Worm (Caenorhabditis elegans) whole organism, L4 larva: ENCODE results near the gene mmcm-1.

Experiments
- F10B5.3 ChIP-seq: sonication (generic microtip); optimal IDR thresholded peaks from 2 replicates; lab custom pipeline; 2016; ENCODE audit warnings: mild to moderate bottlenecking, missing genetic modification characterization, missing compliant biosample characterization
- F49E8.2 ChIP-seq: sonication (generic microtip); optimal IDR thresholded peaks from 2 replicates; lab custom pipeline; 2016; ENCODE audit warnings: missing compliant biosample characterization, mild to moderate bottlenecking, missing genetic modification characterization, borderline replicate concordance
- R02D3.7 ChIP-seq: fragments of 150-350 bp; sonication (generic microtip); optimal IDR thresholded peaks from 3 replicates; lab custom pipeline; 2014; ENCODE audit warnings: missing biosample characterization, missing genetic modification characterization
- Y105C5A.15 ChIP-seq: fragments of 200-800 bp; sonication (Bioruptor generic); IDR thresholded peaks from 2 replicates; pipeline ENCODE4 v1.3.6; 2022; ENCODE audit warnings: missing genetic modification characterization, missing compliant biosample characterization
- Y5F2A.4 ChIP-seq: fragments of 200-800 bp; sonication (Bioruptor generic); optimal IDR thresholded peaks from 2 replicates; lab custom pipeline; 2018; ENCODE audit warnings: mild to moderate bottlenecking, missing genetic modification characterization, missing compliant biosample characterization
- ZK546.5 ChIP-seq, 2 experiments: sonication (generic microtip); optimal IDR thresholded peaks; 2 replicates each; lab custom pipeline; 2017; ENCODE audit warnings: missing biosample characterization in 2 of 2, missing genetic modification characterization in 2 of 2
- aly-2 ChIP-seq: sonication (generic microtip); optimal IDR thresholded peaks from 2 replicates; lab custom pipeline; 2018; ENCODE audit warnings: missing biosample characterization, missing genetic modification characterization
- arid-1 ChIP-seq: fragments of 200-800 bp; sonication (Bioruptor generic); conservative IDR thresholded peaks from 2 replicates; pipeline ENCODE4 v1.3.6; 2022; ENCODE audit warnings: missing genetic modification reagents, missing genetic modification characterization, missing compliant biosample characterization
- ceh-32 ChIP-seq: sonication (generic microtip); optimal IDR thresholded peaks from 2 replicates; lab custom pipeline; 2016; ENCODE audit warnings: mild to moderate bottlenecking, missing genetic modification characterization, missing compliant biosample characterization; ENCODE audit not compliant: poor library complexity
- ceh-44 ChIP-seq: fragments of 200-800 bp; sonication (Bioruptor generic); IDR thresholded peaks from 2 replicates; pipeline ENCODE4 v1.3.6; 2022; ENCODE audit warnings: missing genetic modification reagents, missing genetic modification characterization, missing compliant biosample characterization
- daf-12 ChIP-seq: fragments of 150-350 bp; optimal IDR thresholded peaks from 2 replicates; lab custom pipeline; 2014; ENCODE audit warnings: missing biosample characterization, missing genetic modification reagents, missing genetic modification characterization
- daf-16 ChIP-seq, 3 experiments: sonication (generic microtip); optimal IDR thresholded peaks; 2 replicates each; lab custom pipeline; 2016 to 2017; ENCODE audit warnings: missing genetic modification characterization in 3 of 3, missing genetic modification reagents in 3 of 3, mild to moderate bottlenecking in 2 of 3, missing compliant biosample characterization in 2 of 3, missing biosample characterization in 1 of 3, moderate library complexity in 1 of 3
- daf-19 ChIP-seq: fragments of 200-800 bp; sonication (Bioruptor generic); conservative IDR thresholded peaks from 2 replicates; pipeline ENCODE4 v1.3.6; 2022; ENCODE audit warnings: missing genetic modification characterization, missing compliant biosample characterization
- daf-8 ChIP-seq: fragments of 200-800 bp; sonication (Bioruptor generic); IDR thresholded peaks from 2 replicates; pipeline ENCODE4 v1.3.6; 2022; ENCODE audit warnings: missing genetic modification characterization, missing compliant biosample characterization
- dmd-6 ChIP-seq: fragments of 200-800 bp; sonication (Bioruptor generic); IDR thresholded peaks from 2 replicates; pipeline ENCODE4 v1.3.6; 2022; ENCODE audit warnings: missing genetic modification reagents, missing genetic modification characterization, missing compliant biosample characterization
- dmd-9 ChIP-seq: fragments of 200-800 bp; sonication (Bioruptor generic); IDR thresholded peaks from 2 replicates; pipeline ENCODE4 v1.3.6; 2022; ENCODE audit warnings: missing genetic modification reagents, missing genetic modification characterization, missing compliant biosample characterization
- dpl-1 ChIP-seq: fragments of 150-350 bp; optimal IDR thresholded peaks from 2 replicates; lab custom pipeline; 2014; ENCODE audit warnings: missing biosample characterization, missing genetic modification reagents, missing genetic modification characterization
- duxl-1 ChIP-seq: sonication (generic microtip); optimal IDR thresholded peaks from 2 replicates; lab custom pipeline; 2016; ENCODE audit warnings: mild to moderate bottlenecking, missing genetic modification characterization, moderate library complexity, missing compliant biosample characterization; ENCODE audit not compliant: poor library complexity
- dve-1 ChIP-seq: sonication (generic microtip); optimal IDR thresholded peaks from 2 replicates; lab custom pipeline; 2017; ENCODE audit warnings: antibody characterized with exemption, mild to moderate bottlenecking, missing genetic modification characterization, missing compliant biosample characterization; ENCODE audit not compliant: insufficient read depth
- egl-43 ChIP-seq: fragments of 200-800 bp; sonication (Bioruptor generic); IDR thresholded peaks from 2 replicates; pipeline ENCODE4 v1.3.6; 2022; ENCODE audit warnings: missing genetic modification reagents, missing genetic modification characterization, missing compliant biosample characterization
- fkh-10 ChIP-seq: fragments of 150-350 bp; optimal IDR thresholded peaks from 2 replicates; lab custom pipeline; 2014; ENCODE audit warnings: missing biosample characterization, missing genetic modification reagents, missing genetic modification characterization
- fos-1 ChIP-seq: fragments of 150-350 bp; optimal IDR thresholded peaks from 2 replicates; lab custom pipeline; 2014; ENCODE audit warnings: missing biosample characterization, missing genetic modification characterization
- hlh-30 ChIP-seq: sonication (generic microtip); optimal IDR thresholded peaks from 2 replicates; lab custom pipeline; 2017; ENCODE audit warnings: antibody characterized with exemption, mild to moderate bottlenecking, missing genetic modification characterization, missing compliant biosample characterization; ENCODE audit not compliant: insufficient read depth
- lim-7 ChIP-seq: fragments of 200-800 bp; sonication (Bioruptor generic); IDR thresholded peaks from 2 replicates; pipeline ENCODE4 v1.3.6; 2022; ENCODE audit warnings: missing genetic modification characterization, missing compliant biosample characterization
- lin-13 ChIP-seq: fragments of 150-350 bp; optimal IDR thresholded peaks from 2 replicates; lab custom pipeline; 2014; ENCODE audit warnings: missing biosample characterization, missing genetic modification reagents, missing genetic modification characterization
- lin-15B ChIP-seq: fragments of 150-350 bp; sonication (generic microtip); optimal IDR thresholded peaks from 3 replicates; lab custom pipeline; 2014; ENCODE audit warnings: missing biosample characterization, missing genetic modification characterization
- lin-29 ChIP-seq: fragments of 200-800 bp; sonication (Bioruptor generic); IDR thresholded peaks from 2 replicates; pipeline ENCODE4 v1.3.6; 2022; ENCODE audit warnings: missing genetic modification reagents, missing genetic modification characterization, missing compliant biosample characterization
- madf-9 ChIP-seq: fragments of 200-800 bp; sonication (Bioruptor generic); conservative IDR thresholded peaks from 2 replicates; pipeline ENCODE4 v1.3.6; 2022; ENCODE audit warnings: missing genetic modification reagents, missing genetic modification characterization, missing compliant biosample characterization
- mdl-1 ChIP-seq, 2 experiments: fragments of 150-350 bp in 1 of 2; sonication (generic microtip) in 1 of 2; optimal IDR thresholded peaks; 2 replicates each; lab custom pipeline; 2014 to 2017; ENCODE audit warnings: missing biosample characterization in 2 of 2, missing genetic modification characterization in 2 of 2
- mdt-29 ChIP-seq: fragments of 200-800 bp; sonication (Bioruptor generic); IDR thresholded peaks from 2 replicates; pipeline ENCODE4 v1.3.6; 2022; ENCODE audit warnings: missing genetic modification reagents, missing genetic modification characterization, missing compliant biosample characterization
- mep-1 ChIP-seq: fragments of 150-350 bp; sonication (generic microtip); optimal IDR thresholded peaks from 3 replicates; lab custom pipeline; 2014; ENCODE audit warnings: missing biosample characterization, missing genetic modification characterization
- mxl-2 ChIP-seq: fragments of 200-800 bp; sonication (Bioruptor generic); conservative IDR thresholded peaks from 2 replicates; pipeline ENCODE4 v1.3.6; 2022; ENCODE audit warnings: missing genetic modification reagents, missing genetic modification characterization, missing compliant biosample characterization
- mxl-3 ChIP-seq: fragments of 200-800 bp; sonication (Bioruptor generic); optimal IDR thresholded peaks from 2 replicates; lab custom pipeline; 2018; ENCODE audit warnings: mild to moderate bottlenecking, missing genetic modification characterization, missing compliant biosample characterization
- nhr-111 ChIP-seq: fragments of 200-800 bp; sonication (Bioruptor generic); optimal IDR thresholded peaks from 2 replicates; lab custom pipeline; 2018; ENCODE audit warnings: mild to moderate bottlenecking, missing genetic modification characterization, missing compliant biosample characterization
- nhr-237 ChIP-seq: sonication (generic microtip); optimal IDR thresholded peaks from 2 replicates; lab custom pipeline; 2017; ENCODE audit warnings: missing biosample characterization, missing genetic modification characterization
- nhr-25 ChIP-seq: sonication (generic microtip); optimal IDR thresholded peaks from 2 replicates; lab custom pipeline; 2017; ENCODE audit warnings: missing genetic modification characterization, mild to moderate bottlenecking, missing compliant biosample characterization, antibody characterized with exemption, moderate library complexity, borderline replicate concordance; ENCODE audit not compliant: insufficient read depth
- nhr-28 ChIP-seq: fragments of 150-350 bp; optimal IDR thresholded peaks from 2 replicates; lab custom pipeline; 2014; ENCODE audit warnings: missing biosample characterization, missing genetic modification characterization
- nhr-48 ChIP-seq: sonication (generic microtip); optimal IDR thresholded peaks from 2 replicates; lab custom pipeline; 2016; ENCODE audit warnings: mild to moderate bottlenecking, missing genetic modification characterization, missing compliant biosample characterization
- nhr-6 ChIP-seq: fragments of 150-350 bp; optimal IDR thresholded peaks from 2 replicates; lab custom pipeline; 2014; ENCODE audit warnings: missing biosample characterization, missing genetic modification characterization
- nhr-76 ChIP-seq: fragments of 150-350 bp; optimal IDR thresholded peaks from 2 replicates; lab custom pipeline; 2014; ENCODE audit warnings: missing biosample characterization, missing genetic modification characterization
- php-3 ChIP-seq: fragments of 200-800 bp; sonication (Bioruptor generic); IDR thresholded peaks from 2 replicates; pipeline ENCODE4 v1.3.6; 2022; ENCODE audit warnings: missing genetic modification reagents, missing genetic modification characterization, missing compliant biosample characterization
- rbr-2 ChIP-seq: sonication (generic microtip); optimal IDR thresholded peaks from 2 replicates; lab custom pipeline; 2016; ENCODE audit warnings: missing genotype, missing genetic modification characterization, missing compliant biosample characterization
- skn-1 ChIP-seq: fragments of 150-350 bp; optimal IDR thresholded peaks from 2 replicates; lab custom pipeline; 2014; ENCODE audit warnings: missing biosample characterization, missing genetic modification characterization
- snpc-1.2 ChIP-seq: fragments of 200-800 bp; sonication (Bioruptor generic); IDR thresholded peaks from 2 replicates; pipeline ENCODE4 v1.3.6; 2022; ENCODE audit warnings: missing genetic modification reagents, missing genetic modification characterization, missing compliant biosample characterization
- spr-1 ChIP-seq: sonication (generic microtip); optimal IDR thresholded peaks from 2 replicates; lab custom pipeline; 2016; ENCODE audit warnings: mild to moderate bottlenecking, missing genetic modification characterization, missing compliant biosample characterization
- spr-3 ChIP-seq: fragments of 200-800 bp; sonication (Bioruptor generic); optimal IDR thresholded peaks from 2 replicates; lab custom pipeline; 2018; ENCODE audit warnings: mild to moderate bottlenecking, missing genetic modification characterization, missing compliant biosample characterization
- unc-39 ChIP-seq: sonication (generic microtip); optimal IDR thresholded peaks from 2 replicates; lab custom pipeline; 2017; ENCODE audit warnings: missing biosample characterization, missing genetic modification characterization
- zfp-2 ChIP-seq: sonication (generic microtip); optimal IDR thresholded peaks from 2 replicates; lab custom pipeline; 2016; ENCODE audit warnings: mild to moderate bottlenecking, missing genetic modification characterization, missing compliant biosample characterization
- zfp-3 ChIP-seq: fragments of 200-800 bp; sonication (Bioruptor generic); conservative IDR thresholded peaks from 2 replicates; pipeline ENCODE4 v1.3.6; 2022; ENCODE audit warnings: missing genetic modification reagents, missing genetic modification characterization, missing compliant biosample characterization
- zip-2 ChIP-seq: fragments of 150-350 bp; optimal IDR thresholded peaks from 2 replicates; lab custom pipeline; 2014; ENCODE audit warnings: missing biosample characterization, missing genetic modification characterization
- ztf-11 ChIP-seq: fragments of 150-350 bp; optimal IDR thresholded peaks from 2 replicates; lab custom pipeline; 2014; ENCODE audit warnings: missing biosample characterization, missing genetic modification characterization
- ztf-7 ChIP-seq: fragments of 150-350 bp; optimal IDR thresholded peaks from 2 replicates; lab custom pipeline; 2014; ENCODE audit warnings: missing biosample characterization, missing genetic modification characterization

Gene mmcm-1

DNA sequence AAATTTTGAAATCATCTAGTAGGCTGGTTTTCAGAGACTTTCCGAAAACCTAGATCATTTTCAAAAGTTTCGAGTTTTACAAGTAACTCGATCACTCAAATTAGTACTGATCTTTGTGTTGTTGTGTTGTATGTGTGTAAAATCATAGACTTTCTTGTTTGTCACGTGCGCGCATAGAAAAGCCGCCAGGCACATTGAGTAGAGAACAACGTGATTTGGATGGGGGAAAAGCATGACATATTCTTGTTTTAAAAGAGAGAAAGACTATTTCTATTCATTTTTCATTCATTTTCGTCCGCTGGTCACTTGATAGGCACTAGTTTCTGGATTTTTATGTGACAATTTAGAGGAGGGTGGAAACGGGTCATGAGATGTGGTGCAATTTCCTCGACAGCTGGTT is 46.7 kb upstream of the mmcm-1 start (continued):
- TF ChIP-seq mxl-2 (no peak), R02D3.7 (no peak), mxl-3 (GFP tag; lab: Kevin White, UChicago) (peak; percentile 55), zip-2 (no peak), dmd-6 (GFP tag; lab: Robert Waterston, UW) (0 out of 2 replicates have a peak, but pooled peaks have one; percentile 20), ztf-7 (tag; lab: Kevin White, UChicago) (no peak), daf-8 (GFP tag; lab: Robert Waterston, UW) (no peak), ceh-32 (tag; lab: Kevin White, UChicago) (no peak), fkh-10 (GFP tag; lab: Kevin White, UChicago) (no peak), fos-1 (tag; lab: Kevin White, UChicago) (no peak), lin-13 (GFP tag; lab: Kevin White, UChicago) (no peak), nhr-76 (tag; lab: Kevin White, UChicago) (no peak), dpl-1 (GFP tag; lab: Kevin White, UChicago) (peak; percentile 10), mdl-1 (tag; optimal IDR thresholded peaks at IDR 0.05; lab: Kevin White, UChicago) (peak; percentile 70 to 84), arid-1 (GFP tag; lab: Robert Waterston, UW) (no peak), daf-16 (GFP tag; optimal IDR thresholded peaks at IDR 0.05; lab: Kevin White, UChicago) (no peak), daf-16 (tag; optimal IDR thresholded peaks at IDR 0.05; lab: Kevin White, UChicago) (no peak), nhr-28 (tag; lab: Kevin White, UChicago) (peak; percentile 52), nhr-6 (tag; lab: Kevin White, UChicago) (no peak), hlh-30 (peak; percentile 96), madf-9 (no peak), Y105C5A.15 (GFP tag; lab: Robert Waterston, UW) (no peak), mep-1 (tag; lab: Kevin White, UChicago) (peak; percentile 49), skn-1 (no peak), egl-43 (no peak), nhr-25 (tag; lab: Kevin White, UChicago) (no peak), unc-39 (tag; lab: Kevin White, UChicago) (no peak), nhr-111 (GFP tag; lab: Kevin White, UChicago) (no peak), snpc-1.2 (GFP tag; lab: Robert Waterston, UW) (no peak), aly-2 (no peak), mdt-29 (GFP tag; lab: Robert Waterston, UW) (no peak), F49E8.2 (tag; lab: Kevin White, UChicago) (no peak), lin-15B (tag; lab: Kevin White, UChicago) (no peak), lim-7 (GFP tag; lab: Robert Waterston, UW) (no peak), zfp-3 (GFP tag; lab: Robert Waterston, UW) (no peak), F10B5.3 (tag; lab: Kevin White, UChicago) (no peak), Y5F2A.4 (no peak), zfp-2 (tag; lab: Kevin White, UChicago) (no peak), ceh-44 (no peak), spr-3 (GFP tag; lab: Kevin White, UChicago) (no peak), daf-12 (no peak), dve-1 (no peak), spr-1 (tag; lab: Kevin White, UChicago) (no peak), ztf-11 (tag; lab: Kevin White, UChicago) (no peak), daf-19 (GFP tag; lab: Robert Waterston, UW) (no peak), lin-29 (GFP tag; lab: Robert Waterston, UW) (no peak), ZK546.5 (tag; optimal IDR thresholded peaks at IDR 0.05; lab: Kevin White, UChicago) (no peak), duxl-1 (no peak), rbr-2 (no peak), dmd-9 (GFP tag; lab: Robert Waterston, UW) (no peak), php-3 (GFP tag; lab: Robert Waterston, UW) (no peak), nhr-48 (tag; lab: Kevin White, UChicago) (peak; percentile 72), nhr-237 (tag; lab: Kevin White, UChicago) (no peak)
